Worm (Caenorhabditis elegans): Measurements from ENCODE around the gene tbc-17.

Gene tbc-17

ce11 chrII:12729952-12730351, 35.7 kb downstream of the tbc-17 start:
- no peak for TF ChIP-seq crh-2 (tag; optimal IDR thresholded peaks at IDR 0.05)
- TF ChIP-seq snpc-4 (tag; optimal IDR thresholded peaks at IDR 0.05) = no peak
- no peak for TF ChIP-seq alr-1 (tag; optimal IDR thresholded peaks at IDR 0.05)
- TF ChIP-seq nhr-23 (tag; optimal IDR thresholded peaks at IDR 0.05) = no peak
- TF ChIP-seq nhr-12 (tag; optimal IDR thresholded peaks at IDR 0.05) = no peak
- no peak for TF ChIP-seq sem-4 (tag; optimal IDR thresholded peaks at IDR 0.05)
- TF ChIP-seq dmd-4 (tag; optimal IDR thresholded peaks at IDR 0.05) = no peak
- TF ChIP-seq lsy-2 (tag; optimal IDR thresholded peaks at IDR 0.05) = no peak
- TF ChIP-seq unc-55 (GFP tag; optimal IDR thresholded peaks at IDR 0.05) = no peak
- no peak for TF ChIP-seq nhr-25 (tag; optimal IDR thresholded peaks at IDR 0.05)
- no peak for TF ChIP-seq nhr-21 (tag; optimal IDR thresholded peaks at IDR 0.05)
- TF ChIP-seq blmp-1 (tag; optimal IDR thresholded peaks at IDR 0.05; ENCODE audit: insufficient read depth) = no peak
- TF ChIP-seq zag-1 (tag; optimal IDR thresholded peaks at IDR 0.05) = no peak
- TF ChIP-seq lin-11 (tag; optimal IDR thresholded peaks at IDR 0.05) = no peak

ce11 chrII:12736579-12736978, 42.4 kb downstream of the tbc-17 start, which contains the start of gene snrp-200:
Gene snrp-200, minus strand, starts transcription at chrII:12736910.
- TF ChIP-seq ztf-1 (GFP tag; conservative IDR thresholded peaks at IDR 0.05) (no peak), unc-39 (tag; optimal IDR thresholded peaks at IDR 0.05) (no peak), egl-27 (tag; optimal IDR thresholded peaks at IDR 0.05) (no peak), mab-5 (tag; optimal IDR thresholded peaks at IDR 0.05) (no peak), ztf-11 (tag; optimal IDR thresholded peaks at IDR 0.05) (no peak), elt-1 (tag; optimal IDR thresholded peaks at IDR 0.05) (no peak), nhr-10 (tag; optimal IDR thresholded peaks at IDR 0.05) (no peak), Y55F3AM.14 (GFP tag; optimal IDR thresholded peaks at IDR 0.05) (no peak), snpc-4 (tag; optimal IDR thresholded peaks at IDR 0.05) (no peak), aly-2 (tag; optimal IDR thresholded peaks at IDR 0.05) (no peak), fos-1 (tag; optimal IDR thresholded peaks at IDR 0.05) (no peak), crh-2 (tag; optimal IDR thresholded peaks at IDR 0.05) (no peak), nhr-11 (tag; optimal IDR thresholded peaks at IDR 0.05) (no peak), C34F6.9 (tag; optimal IDR thresholded peaks at IDR 0.05) (no peak), lin-13 (GFP tag; optimal IDR thresholded peaks at IDR 0.05) (no peak), mdl-1 (tag; optimal IDR thresholded peaks at IDR 0.05) (no peak), nhr-23 (tag; optimal IDR thresholded peaks at IDR 0.05) (no peak), unc-55 (GFP tag; optimal IDR thresholded peaks at IDR 0.05) (no peak), sma-9 (GFP tag; optimal IDR thresholded peaks at IDR 0.05) (no peak), sma-9 (tag; optimal IDR thresholded peaks at IDR 0.05) (no peak)

ce11 chrII:12738284-12739201, 44.3 kb downstream of the tbc-17 start, which contains the start of gene pisy-1:
Gene pisy-1, minus strand, starts transcription at chrII:12738334.
- TF ChIP-seq mdl-1 (tag; optimal IDR thresholded peaks at IDR 0.05) (no peak), sma-3 (GFP tag; optimal IDR thresholded peaks at IDR 0.05) (no peak), zag-1 (tag; optimal IDR thresholded peaks at IDR 0.05) (no peak), nhr-25 (tag; optimal IDR thresholded peaks at IDR 0.05) (peak; percentile 44), mab-5 (tag; optimal IDR thresholded peaks at IDR 0.05) (no peak), lin-39 (tag; optimal IDR thresholded peaks at IDR 0.05) (no peak), nhr-23 (tag; optimal IDR thresholded peaks at IDR 0.05) (no peak), snpc-4 (tag; optimal IDR thresholded peaks at IDR 0.05) (peak; percentile 6), dmd-4 (tag; optimal IDR thresholded peaks at IDR 0.05) (no peak), gmeb-1 (tag; optimal IDR thresholded peaks at IDR 0.05) (peak; percentile 75), ama-1 (optimal IDR thresholded peaks at IDR 0.05) (no peak), skn-1 (tag; optimal IDR thresholded peaks at IDR 0.05) (no peak), sma-9 (GFP tag; optimal IDR thresholded peaks at IDR 0.05) (peak; percentile 27), sma-9 (tag; optimal IDR thresholded peaks at IDR 0.05) (no peak), blmp-1 (tag; optimal IDR thresholded peaks at IDR 0.05; ENCODE audit: insufficient read depth) (no peak), crh-2 (tag; optimal IDR thresholded peaks at IDR 0.05) (peak; percentile 49), nhr-77 (tag; optimal IDR thresholded peaks at IDR 0.05) (no peak), ceh-82 (tag; optimal IDR thresholded peaks at IDR 0.05) (no peak), ZK546.5 (tag; optimal IDR thresholded peaks at IDR 0.05) (no peak), sem-4 (tag; optimal IDR thresholded peaks at IDR 0.05) (peak; percentile 15), nhr-12 (tag; optimal IDR thresholded peaks at IDR 0.05) (no peak), nhr-21 (tag; optimal IDR thresholded peaks at IDR 0.05) (no peak), unc-55 (GFP tag; optimal IDR thresholded peaks at IDR 0.05) (peak; percentile 82), nhr-237 (tag; optimal IDR thresholded peaks at IDR 0.05) (no peak), alr-1 (tag; optimal IDR thresholded peaks at IDR 0.05) (no peak), ztf-1 (GFP tag; conservative IDR thresholded peaks at IDR 0.05) (no peak), R02D3.7 (tag; optimal IDR thresholded peaks at IDR 0.05) (no peak), nhr-11 (tag; optimal IDR thresholded peaks at IDR 0.05) (no peak), mbf-1 (tag; optimal IDR thresholded peaks at IDR 0.05) (no peak), lin-11 (tag; optimal IDR thresholded peaks at IDR 0.05) (no peak), lin-13 (GFP tag; optimal IDR thresholded peaks at IDR 0.05) (peak; percentile 49), fos-1 (tag; optimal IDR thresholded peaks at IDR 0.05) (no peak), aly-2 (tag; optimal IDR thresholded peaks at IDR 0.05) (no peak), nhr-10 (tag; optimal IDR thresholded peaks at IDR 0.05) (no peak), Y55F3AM.14 (GFP tag; optimal IDR thresholded peaks at IDR 0.05) (no peak), elt-1 (tag; optimal IDR thresholded peaks at IDR 0.05) (no peak), ztf-4 (tag; optimal IDR thresholded peaks at IDR 0.05) (no peak), elt-3 (tag; optimal IDR thresholded peaks at IDR 0.05) (no peak), nhr-129 (tag; optimal IDR thresholded peaks at IDR 0.05) (peak; percentile 56), unc-62 (GFP tag; optimal IDR thresholded peaks at IDR 0.05) (no peak)
